Worm (Caenorhabditis elegans) whole organism, young adult: ENCODE results near the gene Y9C9A.13.

Experiments
- B0261.1 ChIP-seq: sonication (generic microtip); optimal IDR thresholded peaks from 2 replicates; lab custom pipeline; 2016; ENCODE audit warnings: mild to moderate bottlenecking, missing genetic modification characterization, moderate library complexity, missing compliant biosample characterization
- B0336.3 ChIP-seq: fragments of 200-800 bp; sonication (Bioruptor generic); IDR thresholded peaks from 2 replicates; pipeline ENCODE4 v1.3.6; 2022; ENCODE audit warnings: missing genetic modification characterization, missing compliant biosample characterization
- C17E4.6 ChIP-seq: fragments of 200-800 bp; sonication (Bioruptor generic); IDR thresholded peaks from 2 replicates; pipeline ENCODE4 v1.3.6; 2022; ENCODE audit warnings: missing genetic modification reagents, missing genetic modification characterization, missing compliant biosample characterization
- D2030.7 ChIP-seq: fragments of 200-800 bp; sonication (Bioruptor generic); IDR thresholded peaks from 2 replicates; pipeline ENCODE4 v1.3.6; 2022; ENCODE audit warnings: missing genetic modification reagents, missing genetic modification characterization, missing compliant biosample characterization
- F22D6.2 ChIP-seq: sonication (generic microtip); optimal IDR thresholded peaks from 2 replicates; lab custom pipeline; 2016; ENCODE audit warnings: mild to moderate bottlenecking, missing genetic modification characterization, missing compliant biosample characterization
- F49E8.2 ChIP-seq: sonication (generic microtip); optimal IDR thresholded peaks from 3 replicates; lab custom pipeline; 2017; ENCODE audit warnings: missing genetic modification characterization, mild to moderate bottlenecking, missing compliant biosample characterization, antibody characterized with exemption, moderate library complexity; ENCODE audit not compliant: insufficient read depth
- K12H6.12 ChIP-seq: fragments of 200-800 bp; sonication (Bioruptor generic); optimal IDR thresholded peaks from 2 replicates; lab custom pipeline; 2018; ENCODE audit warnings: mild to moderate bottlenecking, missing genetic modification characterization, missing compliant biosample characterization
- T07F8.4 ChIP-seq: sonication (generic microtip); optimal IDR thresholded peaks from 2 replicates; lab custom pipeline; 2016; ENCODE audit warnings: mild to moderate bottlenecking, missing genetic modification characterization, moderate library complexity, missing compliant biosample characterization
- Y53F4B.3 ChIP-seq: fragments of 200-800 bp; sonication (Bioruptor generic); IDR thresholded peaks from 2 replicates; pipeline ENCODE4 v1.3.6; 2022; ENCODE audit warnings: missing genetic modification reagents, missing genetic modification characterization, missing compliant biosample characterization
- Y79H2A.3 ChIP-seq: fragments of 200-800 bp; sonication (Bioruptor generic); conservative IDR thresholded peaks from 2 replicates; pipeline ENCODE4 v1.3.6; 2022; ENCODE audit warnings: missing genetic modification reagents, missing genetic modification characterization, missing compliant biosample characterization
- ZK185.1 ChIP-seq: sonication (generic microtip); optimal IDR thresholded peaks from 2 replicates; lab custom pipeline; 2016; ENCODE audit warnings: mild to moderate bottlenecking, missing genetic modification characterization, missing compliant biosample characterization; ENCODE audit not compliant: poor library complexity, severe bottlenecking
- attf-5 ChIP-seq: fragments of 200-800 bp; sonication (Bioruptor generic); optimal IDR thresholded peaks from 2 replicates; lab custom pipeline; 2018; ENCODE audit warnings: mild to moderate bottlenecking, missing genetic modification characterization, missing compliant biosample characterization
- attf-6 ChIP-seq: fragments of 200-800 bp; sonication (Bioruptor generic); IDR thresholded peaks from 2 replicates; pipeline ENCODE4 v1.3.6; 2022; ENCODE audit warnings: missing genetic modification reagents, missing genetic modification characterization, missing compliant biosample characterization
- bed-2 ChIP-seq: fragments of 200-800 bp; sonication (Bioruptor generic); IDR thresholded peaks from 2 replicates; pipeline ENCODE4 v1.3.6; 2022; ENCODE audit warnings: missing genetic modification reagents, missing genetic modification characterization, missing compliant biosample characterization
- ccch-3 ChIP-seq: fragments of 200-800 bp; sonication (Bioruptor generic); optimal IDR thresholded peaks from 2 replicates; lab custom pipeline; 2018; ENCODE audit warnings: mild to moderate bottlenecking, missing genetic modification characterization, missing compliant biosample characterization
- cebp-1 ChIP-seq, 2 experiments: fragments of 200-800 bp in 1 of 2; sonication (Bioruptor generic) in 1 of 2; sonication (generic microtip) in 1 of 2; IDR thresholded peaks in 1 of 2; optimal IDR thresholded peaks in 1 of 2; 2 replicates each; pipeline versions ENCODE4 v1.3.6 to Lab custom; 2017 to 2022; ENCODE audit warnings: missing compliant biosample characterization in 2 of 2, missing genetic modification characterization in 2 of 2, mild to moderate bottlenecking in 1 of 2, missing genetic modification reagents in 1 of 2, moderate library complexity in 1 of 2
- ceh-27 ChIP-seq: fragments of 200-800 bp; sonication (Bioruptor generic); optimal IDR thresholded peaks from 2 replicates; lab custom pipeline; 2018; ENCODE audit warnings: mild to moderate bottlenecking, missing genetic modification characterization, moderate library complexity, missing compliant biosample characterization
- ceh-40 ChIP-seq: fragments of 200-800 bp; sonication (Bioruptor generic); IDR thresholded peaks from 2 replicates; pipeline ENCODE4 v1.3.6; 2022; ENCODE audit warnings: missing genetic modification characterization, missing compliant biosample characterization
- chd-7 ChIP-seq: sonication (generic microtip); optimal IDR thresholded peaks from 2 replicates; lab custom pipeline; 2016; ENCODE audit warnings: mild to moderate bottlenecking, missing genetic modification characterization, moderate library complexity, missing compliant biosample characterization
- egl-18 ChIP-seq: fragments of 200-800 bp; sonication (Bioruptor generic); IDR thresholded peaks from 2 replicates; pipeline ENCODE4 v1.3.6; 2022; ENCODE audit warnings: missing genetic modification reagents, missing genetic modification characterization, missing compliant biosample characterization
- hlh-12 ChIP-seq: sonication (generic microtip); optimal IDR thresholded peaks from 2 replicates; lab custom pipeline; 2016; ENCODE audit warnings: missing genetic modification characterization, missing compliant biosample characterization
- let-526 ChIP-seq: fragments of 200-800 bp; sonication (Bioruptor generic); IDR thresholded peaks from 2 replicates; pipeline ENCODE4 v1.3.6; 2022; ENCODE audit warnings: missing genetic modification reagents, missing genetic modification characterization, missing compliant biosample characterization
- lin-26 ChIP-seq: fragments of 200-800 bp; sonication (Bioruptor generic); IDR thresholded peaks from 2 replicates; pipeline ENCODE4 v1.3.6; 2022; ENCODE audit warnings: missing genetic modification reagents, missing genetic modification characterization, missing compliant biosample characterization
- lin-40 ChIP-seq: sonication (generic microtip); optimal IDR thresholded peaks from 2 replicates; lab custom pipeline; 2016; ENCODE audit warnings: missing genetic modification characterization, mild to moderate bottlenecking, missing compliant biosample characterization, missing genotype, missing genetic modification reagents
- lsy-27 ChIP-seq: sonication (generic microtip); optimal IDR thresholded peaks from 2 replicates; lab custom pipeline; 2017; ENCODE audit warnings: missing genetic modification characterization, mild to moderate bottlenecking, missing compliant biosample characterization, antibody characterized with exemption, missing genotype, borderline replicate concordance; ENCODE audit not compliant: insufficient read depth
- mel-28 ChIP-seq: sonication (generic microtip); optimal IDR thresholded peaks from 2 replicates; lab custom pipeline; 2016; ENCODE audit warnings: borderline replicate concordance, mild to moderate bottlenecking, missing genetic modification characterization, missing compliant biosample characterization
- mes-4 ChIP-seq: sonication (generic microtip); optimal IDR thresholded peaks from 2 replicates; lab custom pipeline; 2016; ENCODE audit warnings: missing genotype, missing genetic modification characterization, missing compliant biosample characterization
- nfya-1 ChIP-seq: sonication (generic microtip); optimal IDR thresholded peaks from 2 replicates; lab custom pipeline; 2017; ENCODE audit warnings: antibody characterized with exemption, missing compliant biosample characterization, missing genetic modification characterization, borderline replicate concordance; ENCODE audit not compliant: insufficient read depth
- nfya-2 ChIP-seq: fragments of 200-800 bp; sonication (Bioruptor generic); IDR thresholded peaks from 2 replicates; pipeline ENCODE4 v1.3.6; 2022; ENCODE audit warnings: missing genetic modification reagents, missing genetic modification characterization, missing compliant biosample characterization
- nhr-27 ChIP-seq: fragments of 200-800 bp; sonication (Bioruptor generic); optimal IDR thresholded peaks from 2 replicates; lab custom pipeline; 2018; ENCODE audit warnings: mild to moderate bottlenecking, missing genetic modification characterization, moderate library complexity, missing compliant biosample characterization
- nhr-90 ChIP-seq: sonication (generic microtip); optimal IDR thresholded peaks from 2 replicates; lab custom pipeline; 2016; ENCODE audit warnings: missing genotype, mild to moderate bottlenecking, missing genetic modification characterization, missing compliant biosample characterization
- repo-1 ChIP-seq: sonication (generic microtip); optimal IDR thresholded peaks from 2 replicates; lab custom pipeline; 2017; ENCODE audit warnings: mild to moderate bottlenecking, missing genetic modification characterization, missing compliant biosample characterization
- rpc-1 ChIP-seq, 2 experiments: fragments of 150-350 bp in 1 of 2; sonication (generic microtip) in 1 of 2; optimal IDR thresholded peaks; 2 replicates each; lab custom pipeline; 2014 to 2018; ENCODE audit warnings: missing biosample characterization in 1 of 2, missing genetic modification characterization in 1 of 2, missing genetic modification reagents in 1 of 2, missing genotype in 1 of 2
- snpc-1.1 ChIP-seq: sonication (generic microtip); optimal IDR thresholded peaks from 2 replicates; lab custom pipeline; 2017; ENCODE audit warnings: missing genetic modification characterization, mild to moderate bottlenecking, missing compliant biosample characterization, antibody characterized with exemption, moderate library complexity, missing genotype, missing genetic modification reagents; ENCODE audit not compliant: insufficient read depth
- snpc-1.3 ChIP-seq: sonication (generic microtip); optimal IDR thresholded peaks from 2 replicates; lab custom pipeline; 2017; ENCODE audit warnings: missing genetic modification characterization, mild to moderate bottlenecking, missing compliant biosample characterization, antibody characterized with exemption, moderate library complexity, missing genotype, missing genetic modification reagents; ENCODE audit not compliant: insufficient read depth
- unc-62 ChIP-seq: fragments of 150-350 bp; optimal IDR thresholded peaks from 2 replicates; lab custom pipeline; 2014; ENCODE audit warnings: missing biosample characterization, missing genetic modification reagents, missing genetic modification characterization
- zfh-2 ChIP-seq: fragments of 200-800 bp; sonication (Bioruptor generic); conservative IDR thresholded peaks from 2 replicates; pipeline ENCODE4 v1.3.6; 2022; ENCODE audit warnings: missing genetic modification reagents, missing genetic modification characterization, missing compliant biosample characterization
- ztf-18 ChIP-seq: sonication (generic microtip); optimal IDR thresholded peaks from 2 replicates; lab custom pipeline; 2016; ENCODE audit warnings: missing genotype, mild to moderate bottlenecking, missing genetic modification characterization, missing compliant biosample characterization
- ztf-25 ChIP-seq: fragments of 200-800 bp; sonication (Bioruptor generic); IDR thresholded peaks from 2 replicates; pipeline ENCODE4 v1.3.6; 2022; ENCODE audit warnings: missing genetic modification reagents, missing genetic modification characterization, missing compliant biosample characterization
- ztf-26 ChIP-seq: sonication (generic microtip); optimal IDR thresholded peaks from 2 replicates; lab custom pipeline; 2017; ENCODE audit warnings: missing genetic modification characterization, missing compliant biosample characterization
- ztf-3 ChIP-seq: fragments of 200-800 bp; sonication (Bioruptor generic); optimal IDR thresholded peaks from 2 replicates; lab custom pipeline; 2018; ENCODE audit warnings: mild to moderate bottlenecking, missing genetic modification characterization, missing compliant biosample characterization
- ztf-6 ChIP-seq: fragments of 200-800 bp; sonication (Bioruptor generic); IDR thresholded peaks from 2 replicates; pipeline ENCODE4 v1.3.6; 2022; ENCODE audit warnings: missing genetic modification reagents, missing genetic modification characterization, missing compliant biosample characterization

Y9C9A.13 gene

ce11 chrIV:4941681-4942080 is 27.6 kb downstream of the Y9C9A.13 start, which contains the start of gene Y9C9A.5 (continued):
- TF ChIP-seq nfya-1 (no peak), ceh-27 (GFP tag; lab: Kevin White, UChicago) (no peak)
- TF ChIP-seq, all 124 proteins: peak for 0

- no peak for TF ChIP-seq nfya-2
- TF ChIP-seq F22D6.2, result no peak
These were observed 30.7 kb downstream of the Y9C9A.13 start, which contains the start of gene str-168 for ce11 chrIV:4938664-4939063. Gene str-168 (plus strand): TSS chrIV:4938964.

- TF ChIP-seq unc-62 (no peak), cebp-1 (GFP tag; IDR thresholded peaks at IDR 0.05; lab: Robert Waterston, UW) (no peak), cebp-1 (tag; optimal IDR thresholded peaks at IDR 0.05; lab: Kevin White, UChicago) (no peak), ztf-6 (no peak), ztf-3 (no peak), egl-18 (GFP tag; lab: Robert Waterston, UW) (no peak), let-526 (no peak), K12H6.12 (no peak), ztf-26 (tag; lab: Kevin White, UChicago) (no peak), repo-1 (tag; lab: Kevin White, UChicago) (no peak), snpc-1.1 (tag; lab: Kevin White, UChicago) (no peak), snpc-1.3 (tag; lab: Kevin White, UChicago) (no peak), mel-28 (tag; lab: Kevin White, UChicago) (no peak), ztf-25 (no peak), Y53F4B.3 (no peak), lin-26 (no peak), D2030.7 (GFP tag; lab: Robert Waterston, UW) (no peak), attf-5 (GFP tag; lab: Kevin White, UChicago) (no peak), hlh-12 (tag; lab: Kevin White, UChicago) (no peak), zfh-2 (GFP tag; lab: Robert Waterston, UW) (no peak)
- TF ChIP-seq, all 124 proteins: peak for 0
These were observed 31.7 kb downstream of the Y9C9A.13 start, which contains the start of gene fbxa-86 for ce11 chrIV:4937647-4938046. Gene fbxa-86 (minus strand): TSS chrIV:4938013.

DNA sequence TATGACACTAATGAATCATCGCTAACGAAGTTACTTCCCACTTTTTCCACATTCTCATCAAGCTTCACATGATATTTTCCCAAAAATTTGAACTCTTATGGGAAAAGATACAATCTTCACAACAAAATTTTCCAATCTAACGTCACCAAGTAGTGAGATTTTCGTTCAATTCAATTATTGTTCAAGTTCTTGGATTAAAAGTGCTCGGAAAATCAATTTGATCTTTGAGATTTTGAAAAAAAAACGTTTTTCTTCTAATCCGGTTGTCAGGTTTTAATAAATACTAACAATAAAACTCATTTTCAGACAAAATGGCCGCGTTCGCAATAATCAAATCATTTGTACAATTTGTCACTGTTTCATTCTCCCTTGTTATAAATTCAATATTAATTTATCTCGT is 35.2 kb downstream of the Y9C9A.13 start, which contains the start of gene str-153:
str-153 (plus strand) TSS at position 301 of the 400 bp plus-strand sequence.
- TF ChIP-seq bed-2 (no peak), chd-7 (tag; lab: Kevin White, UChicago) (no peak), B0336.3 (GFP tag; lab: Robert Waterston, UW) (no peak), nhr-27 (no peak), let-526 (no peak), C17E4.6 (GFP tag; lab: Robert Waterston, UW) (no peak), lsy-27 (tag; lab: Kevin White, UChicago) (no peak), lin-40 (tag; lab: Kevin White, UChicago) (no peak)

DNA sequence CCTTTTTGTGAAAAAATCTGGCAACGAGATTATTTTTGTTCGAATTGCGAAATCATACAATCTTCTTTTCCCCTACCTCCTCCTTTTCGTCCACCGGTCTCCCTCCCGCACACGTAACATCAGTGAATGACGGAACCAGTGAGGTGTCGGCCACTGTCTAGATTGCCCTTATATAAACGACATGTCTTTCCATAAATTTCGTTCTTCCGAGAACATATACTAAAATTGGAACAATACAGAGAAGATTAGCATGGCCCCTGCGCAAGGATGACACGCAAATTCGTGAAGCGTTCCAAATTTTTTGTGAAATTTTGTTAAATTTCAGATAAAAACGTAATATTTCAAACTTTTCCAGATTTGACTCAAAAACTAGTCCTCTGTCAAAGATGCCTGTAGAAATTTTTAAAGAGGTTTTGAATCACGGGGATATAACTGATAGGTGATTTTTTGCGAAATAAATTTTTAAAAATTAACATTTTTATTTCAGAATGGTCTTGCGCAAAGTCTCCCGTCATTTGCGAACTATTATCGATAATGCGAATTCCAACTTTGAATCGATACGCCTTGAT is 38.5 kb downstream of the Y9C9A.13 start:
- no peak for TF ChIP-seq ccch-3
- peak; percentile 47 for TF ChIP-seq mes-4 (tag; lab: Kevin White, UChicago)
- TF ChIP-seq T07F8.4 (tag; lab: Kevin White, UChicago), result peak; percentile 45
- peak; percentile 69 for TF ChIP-seq ztf-18 (tag; lab: Kevin White, UChicago)
- peak; percentile 61 for TF ChIP-seq B0261.1 (tag; lab: Kevin White, UChicago)
- TF ChIP-seq ceh-40 (GFP tag; lab: Robert Waterston, UW), result peak; percentile 65; the same call in 1 of the 2 replicates
- no peak for TF ChIP-seq Y79H2A.3
- TF ChIP-seq ZK185.1 (tag; lab: Kevin White, UChicago), result peak; percentile 19
- peak; percentile 71 for TF ChIP-seq F49E8.2 (tag; lab: Kevin White, UChicago)
- TF ChIP-seq rpc-1 (optimal IDR thresholded peaks at IDR 0.05; lab: Kevin White, UChicago), result peak; percentile 85
- peak; percentile 84 for TF ChIP-seq rpc-1 (tag; optimal IDR thresholded peaks at IDR 0.05; lab: Kevin White, UChicago)
- TF ChIP-seq attf-6, result peak; percentile 89
- peak; percentile 31 for TF ChIP-seq nhr-90
